Fruit fly (Drosophila melanogaster) ovary, adult (tissue): Measurements from ENCODE around the gene MED28.

Experiments
- CG17801 ChIP-seq: fragments of 200-800 bp; optimal IDR thresholded peaks from 2 replicates; lab custom pipeline; 2019; ENCODE audit warnings: missing biosample characterization, mild to moderate bottlenecking, missing genetic modification characterization, moderate library complexity; ENCODE audit not compliant: partially characterized antibody

MED28 gene

DNA sequence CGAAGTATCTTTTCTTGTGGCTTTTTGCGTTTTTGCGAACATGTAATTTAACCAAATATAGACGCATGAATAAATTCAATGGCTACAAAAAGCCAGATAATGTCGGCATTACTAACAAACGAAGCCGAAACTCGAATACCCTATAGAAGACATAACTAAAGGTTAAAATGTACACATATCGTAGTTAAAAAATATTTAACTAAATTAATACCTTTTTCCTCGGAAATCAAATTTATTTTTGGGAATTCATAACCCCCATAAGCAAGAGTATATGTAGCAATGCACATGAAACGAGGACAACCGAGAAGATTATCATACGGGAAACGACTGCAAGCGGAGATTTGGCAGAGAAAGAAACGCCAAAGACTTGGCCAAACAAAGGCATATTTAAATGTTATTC lies 15.1 kb upstream of the MED28 start:
- TF ChIP-seq CG17801 (GFP tag; lab: Kevin White, UChicago) = no peak

DNA sequence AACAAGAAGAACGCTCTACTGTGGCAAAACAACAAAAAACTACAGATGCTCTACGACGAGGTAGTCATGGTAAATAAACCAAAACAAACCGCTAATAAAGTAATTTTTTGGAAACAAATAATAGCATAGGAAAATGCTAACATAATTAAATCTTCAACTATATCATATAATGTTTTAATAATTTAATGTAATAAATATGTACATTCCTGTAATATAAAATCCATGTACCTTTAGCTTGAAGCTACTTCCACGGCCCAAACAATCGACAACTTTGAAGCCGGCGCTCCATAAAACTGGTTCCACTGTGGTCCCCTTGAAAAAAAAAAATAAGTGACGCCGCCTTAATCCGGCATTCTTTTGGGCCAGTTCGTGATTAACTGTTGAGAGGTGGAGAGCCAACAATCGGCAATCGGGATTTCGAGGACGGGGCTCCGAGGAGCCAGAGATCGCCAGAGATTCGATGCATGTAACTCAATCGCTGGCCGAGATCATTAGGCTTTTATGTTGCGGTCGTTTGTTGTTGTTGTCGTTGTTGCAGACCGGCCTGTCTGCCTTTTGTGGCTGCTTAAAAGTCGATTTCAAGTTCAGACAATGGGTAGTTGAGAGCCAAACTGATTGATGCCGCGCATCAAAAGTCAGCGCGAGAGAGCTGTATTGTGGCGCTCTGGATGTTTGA lies 14.0 kb upstream of the MED28 start:
- TF ChIP-seq CG17801 (GFP tag; lab: Kevin White, UChicago) = no peak

DNA sequence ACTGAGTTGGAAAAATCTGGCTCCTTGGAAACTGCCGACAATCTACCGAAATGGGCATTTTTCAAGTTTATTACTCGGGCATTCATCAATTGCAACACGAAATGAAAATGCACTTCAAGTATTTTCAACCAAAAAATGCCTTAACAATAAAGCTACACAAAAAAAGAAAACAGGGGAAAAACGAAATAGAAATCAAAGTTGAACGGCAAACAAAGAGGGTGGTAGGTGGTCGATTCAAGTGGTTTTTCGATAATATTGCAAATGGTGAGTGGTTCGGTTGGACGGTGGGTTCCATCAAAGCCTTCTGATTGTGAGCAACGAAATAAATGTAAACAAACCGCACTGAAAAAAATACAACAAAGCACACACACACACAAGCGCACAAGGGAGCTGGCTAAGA lies 10.6 kb upstream of the MED28 start:
- no peak for TF ChIP-seq CG17801 (GFP tag; lab: Kevin White, UChicago)

DNA sequence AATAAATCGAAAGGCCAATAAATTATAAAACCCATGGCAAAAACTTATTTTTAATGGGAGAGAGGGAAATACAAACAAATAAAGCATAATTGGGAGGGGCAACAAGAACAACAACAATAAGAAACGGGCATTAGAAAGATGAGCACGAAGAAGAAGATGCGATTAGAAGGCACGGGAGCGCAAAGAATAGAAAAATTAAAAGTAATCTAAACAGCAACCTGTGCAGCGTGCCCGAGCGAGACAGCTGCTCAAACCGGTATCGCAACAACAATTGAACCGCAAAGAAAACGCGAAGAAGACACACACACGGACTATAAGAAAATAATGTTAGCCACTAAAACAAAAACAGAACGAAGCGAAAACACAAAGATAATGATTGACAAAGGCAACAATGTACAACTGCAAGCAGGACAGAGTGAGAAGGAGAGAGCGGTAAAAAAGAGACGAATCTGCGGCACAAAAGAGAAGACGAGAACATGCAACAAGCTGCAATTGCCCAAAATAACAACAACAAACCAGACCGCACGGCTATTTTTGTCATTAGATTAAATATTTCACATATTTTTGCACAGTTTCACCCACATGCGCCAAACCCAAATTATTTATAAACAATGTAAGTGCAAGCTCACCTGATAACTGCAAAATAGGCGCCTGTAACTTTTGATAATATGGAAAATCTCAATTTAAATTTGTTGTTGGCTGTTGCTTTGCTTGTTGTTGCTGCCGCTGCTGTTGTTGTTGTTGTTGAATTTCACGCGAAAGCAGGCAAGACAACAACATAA lies 4.8 kb upstream of the MED28 start:
- TF ChIP-seq CG17801 (GFP tag; lab: Kevin White, UChicago) = no peak

DNA sequence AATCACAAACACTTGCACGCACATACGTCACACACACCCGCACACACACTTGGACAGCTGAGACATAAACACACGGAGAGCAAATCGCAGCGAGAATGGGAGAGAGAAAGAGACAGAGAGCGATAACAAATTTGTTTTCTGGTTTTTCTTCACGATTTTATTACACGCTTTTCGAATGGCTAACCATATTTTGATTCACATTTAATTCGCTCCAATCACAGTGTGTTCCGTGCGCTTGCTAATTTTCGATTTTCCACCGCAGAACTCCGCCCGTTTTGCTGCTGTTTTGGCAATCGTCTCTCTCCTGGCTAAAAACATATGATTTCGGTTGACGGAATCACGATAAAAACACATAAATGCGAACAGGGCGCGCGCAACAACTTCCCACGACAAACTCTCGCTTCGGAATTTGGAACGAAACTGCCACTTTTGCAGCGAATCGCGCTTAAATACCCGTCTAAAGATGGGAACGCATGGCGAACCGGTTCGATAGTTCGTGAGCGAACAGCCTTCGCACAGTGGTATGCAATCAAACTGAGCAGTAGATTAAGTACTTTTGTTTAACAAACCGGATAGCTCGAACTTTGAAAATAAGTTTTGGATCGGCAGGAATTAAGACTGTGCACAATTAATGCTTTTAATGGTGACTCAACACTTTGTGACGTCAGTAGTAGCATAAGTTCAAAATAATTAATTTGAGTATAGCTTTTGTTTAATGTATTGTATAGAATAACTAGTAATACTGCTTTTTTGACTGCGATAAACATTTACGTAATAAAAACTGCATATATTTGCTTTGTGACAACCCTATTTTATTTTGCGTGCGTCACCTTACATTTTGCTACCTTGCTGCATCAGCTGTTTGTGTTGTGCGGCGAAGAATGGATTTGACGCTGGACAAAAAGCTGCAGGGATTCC lies 3.9 kb upstream of the MED28 start, which contains the start of the genes Fur1 and Vps33B:
Gene Fur1, minus strand, starts transcription at position 424 of the 918 bp plus-strand sequence.
Gene Vps33B, plus strand, starts transcription at position 856 of the 918 bp plus-strand sequence.
- TF ChIP-seq CG17801 (GFP tag; lab: Kevin White, UChicago) = peak; percentile 95

DNA sequence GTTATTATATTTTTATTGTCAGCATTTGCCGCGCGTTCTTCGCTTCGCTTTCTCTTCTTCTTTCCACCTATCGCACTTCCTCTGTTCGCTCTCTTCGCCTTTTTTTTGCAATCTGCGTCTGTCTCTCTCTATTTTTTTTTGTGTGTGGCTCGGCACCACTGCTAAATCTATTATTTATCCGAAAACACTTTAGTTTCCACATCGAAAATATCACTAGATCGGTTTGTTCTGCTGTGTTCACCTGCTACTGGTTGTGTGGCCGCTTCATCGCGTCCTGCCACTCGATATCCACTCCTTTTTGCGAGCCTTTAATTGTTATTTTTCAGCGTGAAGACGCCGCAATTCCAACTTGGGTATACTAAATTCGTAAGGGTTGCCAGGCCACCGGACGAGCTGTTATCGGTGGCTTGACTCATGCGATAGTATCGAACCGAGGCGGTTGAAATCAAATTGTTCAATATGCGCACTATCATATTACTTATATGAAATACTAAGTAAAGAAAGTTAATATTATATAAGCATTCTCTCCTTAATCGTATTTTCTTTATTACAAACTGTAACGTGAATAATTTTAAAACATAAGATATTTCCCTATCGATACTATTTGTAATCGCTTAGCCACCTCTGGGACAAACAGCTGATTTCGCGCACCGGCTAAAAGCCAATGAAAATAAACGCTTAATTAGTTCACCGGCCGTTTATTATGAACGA lies 5.8 kb downstream of the MED28 start, which contains the start of the genes XNP, CG42488 and CG5116:
Gene XNP, minus strand, starts transcription at position 372 of the 711 bp plus-strand sequence.
Gene CG42488, plus strand, starts transcription at position 636 of the 711 bp plus-strand sequence.
Gene CG5116, plus strand, starts transcription at position 636 of the 711 bp plus-strand sequence.
- peak; percentile 63 for TF ChIP-seq CG17801 (GFP tag; lab: Kevin White, UChicago)

DNA sequence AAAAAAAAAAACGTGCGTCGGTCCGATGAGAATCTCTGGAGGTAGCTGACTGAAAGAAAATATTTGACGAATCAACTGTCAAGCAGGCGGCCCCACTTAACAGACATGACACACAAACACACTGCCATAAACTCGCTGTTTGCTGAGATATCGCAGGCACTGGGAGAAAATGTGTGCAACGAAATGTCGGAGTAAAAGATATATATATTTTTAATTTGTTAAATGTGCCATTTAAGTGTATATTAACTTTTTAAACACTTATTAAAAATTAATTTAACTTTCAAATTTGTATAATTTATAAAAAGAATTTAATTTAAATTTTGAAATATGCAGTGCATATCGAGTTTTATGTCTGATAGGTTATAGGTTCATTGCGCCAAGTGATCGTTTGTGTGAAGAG lies 12.3 kb downstream of the MED28 start:
- peak; percentile 17 for TF ChIP-seq CG17801 (GFP tag; lab: Kevin White, UChicago)

DNA sequence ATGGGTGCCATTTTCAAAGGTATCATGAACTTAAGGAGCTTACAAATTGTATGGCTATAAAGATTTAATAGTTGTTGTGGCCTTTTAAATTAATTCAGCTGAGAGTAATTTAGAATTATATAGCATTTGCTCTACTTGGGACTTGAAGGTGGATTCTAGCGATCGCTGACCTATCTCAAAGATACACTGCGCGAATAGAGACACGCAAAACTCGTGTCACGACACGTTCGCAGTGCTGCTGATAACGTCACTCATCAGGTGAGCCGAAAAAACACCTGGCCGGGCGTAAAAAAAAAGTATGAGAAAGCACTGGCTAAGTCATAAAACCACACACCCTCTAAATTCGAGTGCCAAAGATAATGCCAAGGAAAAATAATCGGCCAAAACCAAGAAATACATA lies 12.9 kb downstream of the MED28 start:
- no peak for TF ChIP-seq CG17801 (GFP tag; lab: Kevin White, UChicago)

DNA sequence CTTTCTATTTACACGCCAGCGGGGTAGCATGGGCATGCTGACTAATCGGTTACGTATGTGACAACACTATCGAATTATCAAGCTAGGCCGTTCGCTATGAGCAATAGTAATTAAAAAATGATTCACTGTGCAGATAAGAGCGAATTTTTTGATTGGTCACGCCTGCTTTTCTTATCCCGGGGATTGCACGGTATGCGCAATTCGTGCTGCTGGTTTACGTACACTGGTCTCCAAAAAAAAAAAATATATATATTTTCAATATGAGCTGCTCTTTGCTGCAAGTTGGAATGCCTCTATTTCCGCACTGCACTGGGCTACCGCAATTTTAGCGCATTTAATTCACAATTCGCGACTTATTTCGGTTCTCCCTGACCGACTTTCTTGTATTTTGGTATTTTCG lies 13.6 kb downstream of the MED28 start:
- no peak for TF ChIP-seq CG17801 (GFP tag; lab: Kevin White, UChicago)

DNA sequence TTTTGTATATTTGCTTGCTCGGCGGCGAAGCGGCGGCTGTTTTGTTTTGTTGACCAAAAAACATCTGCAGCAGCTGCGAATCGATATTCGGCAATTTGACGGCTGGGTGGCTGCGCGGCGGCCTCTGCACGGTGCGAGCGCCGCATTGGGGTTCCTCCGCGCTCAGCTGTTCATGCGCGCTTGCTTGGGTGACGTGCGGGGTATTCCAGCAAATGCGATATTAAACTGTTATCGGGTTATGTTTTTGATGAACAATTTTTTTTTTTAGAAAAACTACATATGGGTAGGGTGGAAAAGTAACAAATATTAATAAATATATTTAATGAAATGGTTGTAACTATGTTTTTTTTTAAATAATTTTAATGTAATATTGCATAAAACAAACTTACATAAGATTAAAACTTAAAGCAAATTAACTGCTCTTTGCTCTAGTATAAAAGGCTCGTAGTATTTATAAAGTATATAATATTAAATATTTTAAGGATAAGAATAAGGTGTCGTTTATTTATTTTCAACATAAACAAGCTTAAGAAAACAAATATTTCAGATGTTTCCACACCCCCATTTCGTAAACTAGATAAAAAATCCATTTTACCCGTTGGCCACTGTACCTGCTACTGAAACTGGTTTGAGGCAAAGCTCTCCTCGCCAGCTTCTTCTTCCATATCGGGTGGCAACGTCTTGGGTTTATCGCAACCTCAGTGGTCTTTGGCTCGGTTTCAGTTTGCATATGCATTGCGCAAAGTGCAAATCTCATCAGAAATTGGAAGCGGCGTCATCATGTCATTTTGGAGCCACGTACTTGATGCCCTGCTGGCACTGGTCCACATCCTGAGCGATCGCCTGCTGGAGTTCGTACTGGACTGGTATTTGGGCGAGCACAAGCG lies 14.2 kb downstream of the MED28 start, which contains the start of the genes Gnpat and CG5112:
Gene Gnpat, minus strand, starts transcription at position 159 of the 887 bp plus-strand sequence.
Gene CG5112, plus strand, starts transcription at position 683 of the 887 bp plus-strand sequence.
- peak; percentile 54 for TF ChIP-seq CG17801 (GFP tag; lab: Kevin White, UChicago)

DNA sequence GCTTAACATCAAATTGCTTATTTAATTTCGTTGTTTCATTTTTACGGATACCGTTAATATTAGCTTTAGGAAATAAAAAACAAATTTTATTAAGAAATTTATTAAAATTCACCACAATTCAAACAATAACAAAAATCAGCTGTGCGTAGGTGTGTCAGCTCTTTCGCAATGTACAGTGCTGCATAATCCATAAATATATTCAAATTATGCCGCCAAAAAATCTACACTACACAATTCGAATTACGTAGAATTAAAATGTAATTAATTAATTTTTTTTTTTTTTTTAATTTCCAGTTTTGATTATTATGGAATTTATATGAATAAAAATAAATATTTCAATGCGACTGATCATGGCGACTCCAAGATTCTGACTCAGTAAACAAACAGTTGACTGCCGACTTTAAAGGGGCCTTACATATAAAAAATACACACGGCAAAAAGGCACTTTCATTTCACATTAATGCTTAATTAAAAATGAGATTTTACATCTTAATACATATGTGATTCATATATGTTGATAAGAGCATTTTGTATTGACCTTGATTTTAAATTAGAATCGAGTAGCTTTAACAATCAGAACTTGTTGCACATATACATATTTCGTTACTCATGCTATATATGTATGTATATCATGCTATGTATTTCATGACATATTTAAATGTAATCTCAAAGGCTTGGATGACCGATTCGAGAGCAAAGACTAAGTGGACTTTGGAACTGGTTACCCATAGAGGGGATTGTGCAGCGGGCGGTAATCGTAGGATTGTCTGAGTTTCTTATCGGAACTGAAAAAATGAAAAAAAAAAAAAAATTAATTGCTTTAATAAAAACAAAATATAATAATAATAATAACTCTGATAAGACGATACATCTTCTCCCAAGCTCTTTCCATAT lies 16.7 kb downstream of the MED28 start:
- no peak for TF ChIP-seq CG17801 (GFP tag; lab: Kevin White, UChicago)

DNA sequence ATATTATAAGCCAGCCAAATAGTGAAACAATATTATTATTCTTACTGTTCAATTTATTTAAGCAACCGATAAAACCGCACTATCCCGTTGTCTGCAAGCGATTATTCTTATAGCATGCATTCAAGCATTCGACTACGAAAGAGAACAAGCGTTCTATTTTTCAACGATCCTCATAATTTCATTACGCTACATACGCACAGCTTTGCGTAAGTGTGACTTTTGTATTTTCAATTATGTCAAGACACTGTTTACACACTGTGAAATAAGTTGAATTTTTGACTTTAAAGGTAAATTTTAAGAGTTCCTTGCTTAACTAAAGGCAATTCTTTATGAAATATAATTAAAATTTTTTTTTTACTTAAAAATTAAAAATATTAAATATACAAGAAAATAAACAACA lies 18.3 kb downstream of the MED28 start, which contains the start of gene CG33494:
Gene CG33494, minus strand, starts transcription at position 90 of the 400 bp plus-strand sequence.
- no peak for TF ChIP-seq CG17801 (GFP tag; lab: Kevin White, UChicago)
